Worm (Caenorhabditis elegans) whole organism, early embryonic: Measurements from ENCODE around the gene mec-14.

ENCODE experiments used
- ceh-13 ChIP-seq: fragments of 200-800 bp; sonication (Bioruptor generic); optimal IDR thresholded peaks from 2 replicates; lab custom pipeline; 2018; ENCODE audit warnings: mild to moderate bottlenecking, missing genetic modification characterization, missing compliant biosample characterization
- tra-4 ChIP-seq: sonication (generic microtip); optimal IDR thresholded peaks from 2 replicates; lab custom pipeline; 2017; ENCODE audit warnings: missing genetic modification characterization, missing compliant biosample characterization

- no peak for TF ChIP-seq tra-4 (tag; lab: Kevin White, UChicago)
- no peak for TF ChIP-seq ceh-13 (GFP tag; lab: Kevin White, UChicago)
Observed at ce11 chrIII:7210486-7210885, 17.7 kb upstream of the mec-14 start.
